Worm (Caenorhabditis elegans) whole organism, dauer: ENCODE data around the gene ZK287.7.

Experiments used
- unc-62 ChIP-seq: sonication (generic microtip); optimal IDR thresholded peaks from 2 replicates; lab custom pipeline; 2017; ENCODE audit warnings: missing biosample characterization, missing genetic modification reagents, missing genetic modification characterization

Gene ZK287.7

DNA sequence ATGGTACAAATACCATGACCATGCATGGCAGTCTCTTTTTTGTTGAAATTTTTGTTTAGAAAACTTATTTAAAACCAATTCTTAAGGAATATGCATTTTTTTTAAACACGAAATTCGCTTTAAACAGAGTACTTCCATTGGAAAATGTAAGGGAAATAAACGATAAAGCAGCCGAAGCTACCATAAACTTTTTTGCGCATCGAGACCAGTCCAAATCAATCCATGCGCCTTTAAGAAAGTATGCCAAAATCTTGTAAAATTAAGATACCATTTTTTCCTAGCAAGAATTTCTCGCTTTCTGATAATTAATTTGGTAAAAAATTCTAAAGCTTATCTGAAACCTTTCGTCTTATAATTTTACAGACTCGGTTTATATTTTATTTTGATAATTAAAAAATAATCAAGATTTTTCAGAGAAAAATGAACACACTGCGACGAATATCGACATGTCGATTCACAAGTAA, at the start of gene ZK287.7:
Gene ZK287.7 (plus strand): TSS at position 414 of the 464 bp plus-strand sequence.
- TF ChIP-seq unc-62 (GFP tag; lab: Kevin White, UChicago): no peak

DNA sequence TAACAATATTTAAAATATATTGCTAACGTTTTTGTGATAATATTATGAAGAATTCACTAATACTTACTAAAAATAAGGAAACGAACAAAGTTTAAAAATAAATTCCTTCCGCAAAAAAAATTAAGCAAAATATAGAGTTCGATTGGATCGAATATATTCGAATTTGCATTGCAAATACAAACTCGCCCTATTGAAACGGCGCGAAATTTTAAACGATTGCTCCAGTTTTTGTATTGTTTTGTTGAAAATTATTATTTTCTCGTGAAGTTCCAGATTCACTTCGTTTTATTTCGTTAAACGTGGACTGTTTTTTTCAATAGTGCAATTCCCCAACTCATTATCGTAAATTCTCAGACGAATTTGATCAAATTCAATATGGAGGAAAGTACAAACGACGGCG, 47.4 kb upstream of the ZK287.7 start, which contains the start of the genes atl-1 and hcp-2:
Gene atl-1 (minus strand): TSS at position 89 of the 400 bp plus-strand sequence.
Gene hcp-2 (plus strand): TSS at position 353 of the 400 bp plus-strand sequence.
- TF ChIP-seq unc-62 (GFP tag; lab: Kevin White, UChicago): no peak

ce11 chrV:9651294-9651693, 41.6 kb upstream of the ZK287.7 start, which contains the start of gene T06E4.21:
Gene T06E4.21, plus strand, starts transcription at chrV:9651594.
- TF ChIP-seq unc-62 (GFP tag; lab: Kevin White, UChicago): no peak

DNA sequence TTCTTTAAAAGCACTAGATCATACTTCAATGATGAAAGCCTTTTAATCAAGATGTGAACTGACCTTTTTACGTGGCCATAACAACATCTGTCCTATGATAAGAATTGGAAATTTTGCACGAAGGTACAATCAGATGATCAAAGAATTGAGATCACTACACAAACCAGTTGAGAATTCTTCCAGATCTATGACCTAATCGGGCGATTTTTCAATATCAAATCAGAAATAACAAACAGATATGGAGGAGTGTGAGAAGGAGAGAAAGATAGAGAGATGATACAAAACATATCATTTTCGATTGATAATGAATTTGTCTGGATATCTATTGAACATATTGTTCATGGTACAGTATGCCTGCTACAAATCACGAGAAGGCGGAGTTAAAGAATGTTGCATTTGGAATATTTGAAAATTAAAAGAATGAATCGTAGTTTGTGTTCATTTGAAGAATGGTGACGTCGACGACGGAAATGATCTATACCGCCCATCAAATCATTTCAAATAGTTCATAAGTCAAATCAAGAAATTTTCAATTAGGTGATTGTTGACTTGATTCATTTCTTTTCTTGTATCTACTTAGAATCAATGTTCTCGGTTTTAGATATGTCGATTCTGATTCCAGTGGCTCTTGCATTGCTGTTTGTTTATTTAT, 38.6 kb upstream of the ZK287.7 start, which contains the start of gene cyp-29A4:
Gene cyp-29A4 (plus strand): TSS at position 602 of the 652 bp plus-strand sequence.
- TF ChIP-seq unc-62 (GFP tag; lab: Kevin White, UChicago): no peak

DNA sequence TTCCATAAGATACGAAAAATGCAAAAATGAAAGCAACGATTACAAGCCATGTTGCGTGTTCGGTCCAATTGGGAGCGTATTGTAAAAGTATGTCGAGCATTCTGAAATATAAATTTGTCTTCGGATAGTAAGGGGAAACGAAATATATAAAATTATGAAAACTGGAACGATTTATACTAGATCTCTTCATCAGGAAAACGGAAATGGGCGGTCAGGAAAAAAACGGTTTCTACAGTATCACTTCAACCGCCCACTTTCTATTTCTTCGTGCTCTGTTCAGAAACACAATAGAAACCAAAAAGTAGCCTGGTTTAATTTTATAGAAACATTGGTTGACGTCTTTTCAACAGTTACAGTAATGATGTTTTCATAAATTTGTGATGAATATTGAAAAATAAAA, 31.3 kb upstream of the ZK287.7 start, which contains the start of gene pitr-4:
Gene pitr-4 (minus strand): TSS at position 101 of the 400 bp plus-strand sequence.
- no peak for TF ChIP-seq unc-62 (GFP tag; lab: Kevin White, UChicago)

ce11 chrV:9663948-9664347, 28.9 kb upstream of the ZK287.7 start:
- no peak for TF ChIP-seq unc-62 (GFP tag; lab: Kevin White, UChicago)

DNA sequence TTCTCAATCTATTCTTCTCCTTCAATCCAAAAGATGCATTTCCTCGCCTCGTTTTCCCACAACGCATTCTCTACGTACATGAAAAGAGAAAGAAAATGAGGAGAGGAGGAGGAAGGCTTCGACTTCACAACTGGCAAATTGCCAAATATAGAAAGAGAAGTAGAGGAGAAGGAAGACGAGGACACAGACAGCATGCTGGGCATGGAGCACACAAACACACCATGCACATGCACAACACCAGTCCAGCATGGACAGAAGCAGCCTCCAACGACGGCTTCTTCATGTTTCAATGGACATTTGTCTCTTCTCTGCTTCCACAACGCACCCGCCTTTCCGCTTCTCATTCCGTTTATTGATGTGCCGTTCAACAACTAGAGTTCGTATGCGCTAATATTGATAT, 28.2 kb upstream of the ZK287.7 start:
- TF ChIP-seq unc-62 (GFP tag; lab: Kevin White, UChicago): no peak

ce11 chrV:9666394-9666793, 26.5 kb upstream of the ZK287.7 start, which contains the start of gene ZK287.1:
Gene ZK287.1, plus strand, starts transcription at chrV:9666694.
- TF ChIP-seq unc-62 (GFP tag; lab: Kevin White, UChicago): no peak

DNA sequence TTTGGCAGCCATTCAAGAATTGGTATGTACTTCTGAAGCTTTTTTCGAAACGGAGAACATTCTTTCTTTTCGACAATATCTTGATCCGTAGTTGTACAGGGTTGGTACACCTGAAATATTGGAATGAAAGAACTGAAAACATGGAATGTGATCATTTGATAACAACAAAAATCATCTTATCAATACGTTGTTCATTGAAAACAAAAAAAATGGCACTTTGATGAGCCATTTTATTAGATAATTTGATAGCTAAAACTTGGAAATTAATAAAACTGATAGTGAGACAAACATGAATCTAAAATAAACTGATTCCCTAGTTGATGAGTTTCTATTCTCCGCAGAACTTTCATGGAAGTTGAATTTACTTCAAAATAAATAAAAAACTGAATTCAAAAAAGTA, 20.4 kb upstream of the ZK287.7 start:
- TF ChIP-seq unc-62 (GFP tag; lab: Kevin White, UChicago): no peak

ce11 chrV:9673199-9673843, 19.5 kb upstream of the ZK287.7 start, which contains the start of gene sulp-8:
Gene sulp-8, minus strand, starts transcription at chrV:9673667.
- TF ChIP-seq unc-62 (GFP tag; lab: Kevin White, UChicago): no peak

DNA sequence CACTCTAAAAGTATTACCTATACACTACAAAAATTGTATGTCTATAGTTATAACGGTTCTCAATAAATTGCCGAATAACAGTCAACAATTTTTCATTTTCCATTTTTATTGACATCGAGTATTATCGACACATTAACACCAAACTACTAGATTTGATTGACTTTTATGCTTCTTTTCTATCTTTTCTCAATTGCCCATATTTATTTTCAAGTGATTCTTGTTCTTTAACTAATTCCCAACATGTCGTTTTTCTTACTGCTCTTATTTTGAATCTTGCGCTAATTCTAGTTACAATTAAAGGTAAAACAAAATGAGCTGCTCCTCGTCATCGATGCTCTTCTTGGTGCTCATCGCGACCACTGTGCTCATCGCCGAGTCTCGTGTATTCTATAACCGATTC, 14.9 kb upstream of the ZK287.7 start, which contains the start of gene cthd-1:
Gene cthd-1 (plus strand): TSS at position 301 of the 400 bp plus-strand sequence.
- TF ChIP-seq unc-62 (GFP tag; lab: Kevin White, UChicago): no peak

DNA sequence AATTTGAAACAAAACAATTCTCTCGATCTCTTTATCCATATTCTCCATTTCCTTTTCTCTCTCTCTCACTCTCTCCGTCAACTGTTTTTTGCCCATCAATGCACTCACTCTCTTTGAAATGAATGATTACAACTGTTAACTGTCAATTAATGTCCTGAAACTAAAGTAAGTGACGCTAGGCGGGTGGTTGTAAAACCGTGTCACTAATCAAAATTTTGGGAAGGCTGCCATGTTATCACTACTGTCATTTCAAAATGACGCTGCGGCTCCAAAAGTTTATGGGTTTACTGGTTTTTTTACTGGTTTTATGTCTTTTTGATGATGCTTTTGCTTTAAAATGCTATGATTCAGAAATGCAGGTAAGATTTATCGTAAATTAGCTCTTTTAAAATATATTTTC, 13.7 kb upstream of the ZK287.7 start, which contains the start of gene ZK287.9:
Gene ZK287.9 (plus strand): TSS at position 192 of the 400 bp plus-strand sequence.
- TF ChIP-seq unc-62 (GFP tag; lab: Kevin White, UChicago): no peak

ce11 chrV:9680260-9680659, 12.6 kb upstream of the ZK287.7 start:
- TF ChIP-seq unc-62 (GFP tag; lab: Kevin White, UChicago): no peak

ce11 chrV:9685559-9685958, 7.3 kb upstream of the ZK287.7 start, which contains the start of gene ZK287.4:
Gene ZK287.4, minus strand, starts transcription at chrV:9685659.
- no peak for TF ChIP-seq unc-62 (GFP tag; lab: Kevin White, UChicago)

DNA sequence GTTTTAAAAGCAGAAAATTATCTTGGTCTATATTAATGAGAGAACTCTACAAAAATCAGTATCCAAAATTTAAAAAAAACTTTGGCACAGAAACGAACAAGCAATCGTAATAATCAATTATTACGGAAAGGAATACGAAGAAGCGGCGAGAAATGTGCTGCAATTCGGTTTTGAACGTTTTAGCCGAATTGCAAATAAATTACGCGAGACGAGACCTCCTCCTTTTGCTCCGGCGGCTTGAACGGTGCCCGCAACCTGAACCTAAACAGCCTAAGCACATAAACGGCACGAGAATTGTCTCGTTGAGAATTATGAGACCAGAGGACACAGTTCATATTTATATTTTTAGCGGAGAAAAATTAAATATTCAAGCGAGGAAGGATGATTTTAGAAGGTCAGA, 3.5 kb upstream of the ZK287.7 start:
- no peak for TF ChIP-seq unc-62 (GFP tag; lab: Kevin White, UChicago)

ce11 chrV:9690099-9690572, 2.7 kb upstream of the ZK287.7 start, which contains the start of gene rbx-1:
Gene rbx-1, minus strand, starts transcription at chrV:9690522.
- TF ChIP-seq unc-62 (GFP tag; lab: Kevin White, UChicago): no peak
